Worm (Caenorhabditis elegans): ENCODE measurements around the gene exo-1.
A peak's percentile ranks its signal among the peaks of the same experiment; 100 is the strongest.

The exo-1 gene

DNA sequence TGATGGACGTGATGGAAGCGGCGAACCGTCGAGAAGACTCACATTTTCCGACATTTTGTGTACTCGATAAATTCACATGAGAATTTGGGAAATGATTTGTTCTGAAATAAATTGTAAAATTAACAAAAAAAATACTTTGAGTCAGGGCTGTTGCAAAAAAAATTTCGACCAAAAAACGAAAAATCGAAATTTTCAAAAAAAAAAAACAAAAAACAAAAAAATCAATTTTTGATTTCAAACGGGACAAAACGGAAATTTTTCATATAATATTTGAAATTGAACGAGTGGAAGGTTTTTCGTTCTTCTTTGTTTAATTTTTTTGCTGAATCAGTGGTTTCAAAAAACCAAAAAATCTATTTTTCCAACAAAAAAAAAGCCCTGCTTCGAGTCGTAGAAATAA lies 31.9 kb downstream of the exo-1 start, which contains the start of gene cua-1:
cua-1 (minus strand) TSS at position 101 of the 400 bp plus-strand sequence.
- TF ChIP-seq tra-4 (tag; optimal IDR thresholded peaks at IDR 0.05) (no peak), tbx-11 (GFP tag; IDR thresholded peaks at IDR 0.05) (no peak), aly-1 (tag; optimal IDR thresholded peaks at IDR 0.05) (no peak), ets-7 (tag; optimal IDR thresholded peaks at IDR 0.05) (no peak), hmbx-1 (tag; optimal IDR thresholded peaks at IDR 0.05) (no peak)

DNA sequence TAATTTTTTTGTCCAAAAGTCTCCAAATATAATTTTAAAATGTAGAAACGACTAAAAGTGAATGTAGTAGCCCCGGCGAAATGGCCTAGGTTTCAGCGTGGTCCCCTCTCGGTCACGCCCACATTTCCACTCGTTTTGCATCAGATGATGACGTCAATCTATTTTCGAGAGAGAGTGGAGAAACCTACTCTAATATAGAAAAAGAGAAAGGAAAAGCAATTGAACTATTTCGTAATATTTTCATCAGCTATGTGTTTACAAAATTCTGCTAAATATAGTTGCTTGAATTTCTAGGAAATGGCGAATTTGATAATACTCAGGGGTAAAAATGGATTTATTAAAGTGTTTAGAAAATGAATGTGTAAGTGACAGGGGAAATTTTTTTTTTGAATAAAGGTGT lies 32.5 kb downstream of the exo-1 start:
- TF ChIP-seq ceh-36 (tag; optimal IDR thresholded peaks at IDR 0.05): no peak

DNA sequence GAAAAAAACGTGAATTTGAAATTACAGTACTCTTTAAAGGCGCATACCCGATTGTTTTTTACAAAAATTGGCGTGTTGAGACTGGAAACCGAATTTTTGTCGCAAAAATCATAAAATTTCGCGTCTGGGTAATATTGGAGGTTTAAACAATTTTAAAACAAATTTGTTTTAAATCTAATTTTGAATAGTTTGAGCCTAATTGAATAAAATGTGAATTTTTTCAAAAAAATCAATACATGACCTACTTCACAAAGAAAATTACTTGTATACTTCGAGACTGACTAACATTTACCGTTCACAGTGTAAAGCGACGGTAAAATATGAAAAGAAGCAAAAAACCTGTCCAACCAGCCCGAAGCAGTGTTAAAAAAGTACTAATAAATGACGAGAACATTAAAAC lies 34.0 kb downstream of the exo-1 start:
- TF ChIP-seq ceh-36 (tag; optimal IDR thresholded peaks at IDR 0.05): no peak
- TF ChIP-seq pes-1 (GFP tag; IDR thresholded peaks at IDR 0.05): no peak
- TF ChIP-seq ama-1 (optimal IDR thresholded peaks at IDR 0.05): no peak
- no peak for TF ChIP-seq F13C5.2 (tag; optimal IDR thresholded peaks at IDR 0.05)
- TF ChIP-seq B0310.2 (tag; optimal IDR thresholded peaks at IDR 0.05): no peak
- TF ChIP-seq tbx-11 (GFP tag; IDR thresholded peaks at IDR 0.05): no peak

DNA sequence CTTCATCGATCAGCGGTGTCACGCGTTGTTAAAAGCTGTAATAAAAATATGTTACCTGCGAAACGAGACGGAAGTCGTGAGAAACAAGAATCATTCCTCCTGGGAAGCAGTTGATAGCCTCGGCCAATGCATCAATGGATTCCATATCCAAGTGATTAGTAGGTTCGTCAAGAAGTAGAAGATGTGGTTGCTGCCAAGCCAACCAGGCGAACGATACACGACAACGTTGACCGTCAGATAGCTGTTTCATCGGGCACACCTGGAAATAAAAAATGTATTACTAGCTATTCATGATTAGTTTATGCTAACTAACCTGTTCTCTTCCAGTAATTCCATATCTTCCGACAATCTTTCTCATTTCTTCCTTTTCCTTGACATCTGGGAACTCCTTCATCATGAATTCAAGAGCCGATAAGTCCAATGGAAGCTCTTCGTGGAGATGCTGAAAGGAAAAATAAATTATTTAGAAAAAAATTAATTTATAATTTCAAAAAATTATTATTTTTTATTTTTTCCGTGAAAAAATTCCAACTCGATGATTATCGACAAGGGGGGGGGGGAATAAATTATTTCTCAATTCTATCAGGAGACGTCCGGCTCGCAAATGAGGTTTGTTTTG lies 35.8 kb downstream of the exo-1 start, which contains the start of gene tag-164:
tag-164 (plus strand) TSS at position 569 of the 619 bp plus-strand sequence.
- TF ChIP-seq ets-7 (tag; optimal IDR thresholded peaks at IDR 0.05) (no peak), hmbx-1 (tag; optimal IDR thresholded peaks at IDR 0.05) (no peak), scrt-1 (GFP tag; IDR thresholded peaks at IDR 0.05) (no peak), pes-1 (GFP tag; IDR thresholded peaks at IDR 0.05) (no peak), tbx-37 (GFP tag; conservative IDR thresholded peaks at IDR 0.05) (no peak), hnd-1 (tag; optimal IDR thresholded peaks at IDR 0.05) (no peak), F13C5.2 (tag; optimal IDR thresholded peaks at IDR 0.05) (no peak), tra-4 (tag; optimal IDR thresholded peaks at IDR 0.05) (no peak), sea-1 (GFP tag; conservative IDR thresholded peaks at IDR 0.05) (no peak), aly-1 (tag; optimal IDR thresholded peaks at IDR 0.05) (no peak), B0310.2 (tag; optimal IDR thresholded peaks at IDR 0.05) (no peak), flt-1 (GFP tag; IDR thresholded peaks at IDR 0.05) (no peak), ama-1 (optimal IDR thresholded peaks at IDR 0.05) (no peak), ceh-13 (GFP tag; optimal IDR thresholded peaks at IDR 0.05) (no peak), tbx-11 (GFP tag; IDR thresholded peaks at IDR 0.05) (no peak)

DNA sequence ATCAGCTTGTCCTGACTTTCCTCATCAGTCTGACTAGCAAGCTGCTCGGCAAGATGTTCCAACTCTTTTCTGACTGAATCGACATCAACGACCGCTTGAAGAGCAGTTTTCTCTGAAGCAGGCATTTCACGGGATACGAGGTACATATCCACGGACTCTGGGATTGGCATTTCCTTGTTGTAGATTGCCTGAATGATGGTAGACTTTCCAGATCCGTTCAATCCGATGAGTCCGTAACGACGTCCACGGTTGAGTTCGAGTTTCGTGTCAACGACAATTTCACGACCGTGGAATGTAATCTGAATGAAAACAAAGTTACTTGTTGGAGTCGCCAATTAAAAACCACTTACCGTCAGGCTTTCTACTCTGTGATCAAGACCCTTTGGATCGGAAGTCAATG lies 38.2 kb downstream of the exo-1 start:
- no peak for TF ChIP-seq ets-7 (tag; optimal IDR thresholded peaks at IDR 0.05)
- no peak for TF ChIP-seq hmbx-1 (tag; optimal IDR thresholded peaks at IDR 0.05)
- no peak for TF ChIP-seq F13C5.2 (tag; optimal IDR thresholded peaks at IDR 0.05)
- TF ChIP-seq ceh-13 (GFP tag; optimal IDR thresholded peaks at IDR 0.05): no peak
- no peak for TF ChIP-seq scrt-1 (GFP tag; IDR thresholded peaks at IDR 0.05)
- no peak for TF ChIP-seq ceh-36 (tag; optimal IDR thresholded peaks at IDR 0.05)

DNA sequence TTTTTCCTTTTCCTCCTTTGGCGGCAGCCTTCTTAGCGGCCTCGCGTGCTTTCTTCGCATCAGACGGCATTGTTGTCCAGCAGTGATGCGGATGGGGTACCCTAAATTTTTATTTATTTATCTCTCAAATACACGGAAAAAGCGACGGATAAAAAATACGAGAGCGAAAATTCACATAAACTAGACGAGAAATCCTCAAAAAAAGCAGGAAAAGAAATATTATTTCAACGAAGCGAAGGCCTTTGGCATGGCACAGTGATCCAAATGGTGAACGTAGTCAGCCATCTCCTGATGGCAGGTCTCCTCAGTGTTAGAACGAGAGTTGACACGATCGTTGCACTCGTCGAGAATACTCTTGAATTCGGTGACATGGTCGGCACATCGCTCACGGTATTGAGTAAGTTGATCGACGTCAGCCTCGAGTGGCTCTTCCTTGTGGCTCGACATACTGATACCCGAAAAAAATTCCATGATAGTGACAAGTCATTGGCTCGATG lies 38.9 kb downstream of the exo-1 start, which contains the start of the genes abcf-2 and T27E9.2:
abcf-2 (minus strand) TSS at position 101 of the 497 bp plus-strand sequence.
T27E9.2 (minus strand) TSS at position 447 of the 497 bp plus-strand sequence.
- TF ChIP-seq tbx-11 (GFP tag; IDR thresholded peaks at IDR 0.05) (no peak), F13C5.2 (tag; optimal IDR thresholded peaks at IDR 0.05) (no peak), ceh-13 (GFP tag; optimal IDR thresholded peaks at IDR 0.05) (no peak), tra-4 (tag; optimal IDR thresholded peaks at IDR 0.05) (no peak), pes-1 (GFP tag; IDR thresholded peaks at IDR 0.05) (no peak), hmg-4 (GFP tag; optimal IDR thresholded peaks at IDR 0.05) (no peak), ceh-36 (tag; optimal IDR thresholded peaks at IDR 0.05) (no peak), B0310.2 (tag; optimal IDR thresholded peaks at IDR 0.05) (no peak), hmbx-1 (tag; optimal IDR thresholded peaks at IDR 0.05) (no peak), scrt-1 (GFP tag; IDR thresholded peaks at IDR 0.05) (no peak), sea-1 (GFP tag; conservative IDR thresholded peaks at IDR 0.05) (no peak), ama-1 (optimal IDR thresholded peaks at IDR 0.05) (no peak), aly-1 (tag; optimal IDR thresholded peaks at IDR 0.05) (no peak)

DNA sequence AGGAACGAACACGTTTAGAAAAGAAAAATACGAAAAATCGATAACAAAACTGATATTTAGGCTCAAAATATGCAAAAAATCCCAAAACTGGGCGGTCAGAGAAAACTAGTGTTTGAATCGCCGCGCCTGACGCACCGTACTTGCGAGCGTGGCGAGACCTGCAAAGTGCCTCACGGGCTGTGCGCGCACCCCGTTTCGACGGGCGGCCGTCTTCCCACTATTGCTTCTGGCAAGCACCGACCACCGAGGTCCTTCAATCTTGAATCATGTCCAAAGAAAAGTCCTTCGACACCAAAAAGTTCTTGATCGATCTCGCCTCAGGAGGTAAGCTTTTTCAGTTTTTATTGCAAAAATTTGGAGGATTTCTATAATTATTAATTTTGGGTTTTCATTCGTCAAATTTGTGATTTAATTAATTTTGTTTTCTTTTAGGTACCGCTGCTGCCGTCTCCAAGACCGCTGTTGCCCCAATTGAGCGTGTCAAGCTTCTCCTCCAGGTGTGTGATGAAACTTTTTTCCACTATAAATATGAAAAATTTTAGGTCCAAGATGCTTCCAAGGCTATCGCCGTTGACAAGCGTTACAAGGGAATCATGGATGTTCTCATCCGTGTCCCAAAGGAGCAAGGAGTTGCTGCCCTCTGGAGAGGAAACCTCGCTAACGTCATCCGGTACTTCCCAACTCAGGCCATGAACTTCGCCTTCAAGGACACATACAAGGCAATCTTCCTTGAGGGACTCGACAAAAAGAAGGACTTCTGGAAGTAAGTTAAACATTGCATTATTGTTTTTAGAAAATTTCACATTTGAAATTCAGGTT lies 39.9 kb downstream of the exo-1 start, which contains the start of gene ant-1.1:
ant-1.1 (plus strand) TSS at position 199 of the 819 bp plus-strand sequence.
- TF ChIP-seq hmg-4 (GFP tag; optimal IDR thresholded peaks at IDR 0.05): peak; percentile 62
- peak; percentile 20 for TF ChIP-seq ceh-36 (tag; optimal IDR thresholded peaks at IDR 0.05)
- TF ChIP-seq pes-1 (GFP tag; IDR thresholded peaks at IDR 0.05): peak; percentile 52; the same call in 1 of the 2 replicates
- TF ChIP-seq hmbx-1 (tag; optimal IDR thresholded peaks at IDR 0.05): no peak
- peak; percentile 59 for TF ChIP-seq tbx-37 (GFP tag; conservative IDR thresholded peaks at IDR 0.05)
- TF ChIP-seq aly-1 (tag; optimal IDR thresholded peaks at IDR 0.05): no peak
- TF ChIP-seq ceh-13 (GFP tag; optimal IDR thresholded peaks at IDR 0.05): no peak
- TF ChIP-seq hnd-1 (tag; optimal IDR thresholded peaks at IDR 0.05): no peak
- TF ChIP-seq B0310.2 (tag; optimal IDR thresholded peaks at IDR 0.05): no peak
- peak; percentile 80 for TF ChIP-seq F13C5.2 (tag; optimal IDR thresholded peaks at IDR 0.05)
- peak; percentile 24 for TF ChIP-seq tra-4 (tag; optimal IDR thresholded peaks at IDR 0.05)
- TF ChIP-seq ama-1 (optimal IDR thresholded peaks at IDR 0.05): no peak
- 0 out of 2 replicates have a peak, but pooled peaks have one; percentile 44 for TF ChIP-seq sea-1 (GFP tag; conservative IDR thresholded peaks at IDR 0.05)
- TF ChIP-seq tbx-11 (GFP tag; IDR thresholded peaks at IDR 0.05): no peak
- no peak for TF ChIP-seq ets-7 (tag; optimal IDR thresholded peaks at IDR 0.05)
- TF ChIP-seq scrt-1 (GFP tag; IDR thresholded peaks at IDR 0.05): 0 out of 2 replicates have a peak, but pooled peaks have one; percentile 20
- no peak for TF ChIP-seq flt-1 (GFP tag; IDR thresholded peaks at IDR 0.05)

Measured in whole organism, early embryonic.